Worm (Caenorhabditis elegans): ENCODE results near the gene ilcr-2.

DNA sequence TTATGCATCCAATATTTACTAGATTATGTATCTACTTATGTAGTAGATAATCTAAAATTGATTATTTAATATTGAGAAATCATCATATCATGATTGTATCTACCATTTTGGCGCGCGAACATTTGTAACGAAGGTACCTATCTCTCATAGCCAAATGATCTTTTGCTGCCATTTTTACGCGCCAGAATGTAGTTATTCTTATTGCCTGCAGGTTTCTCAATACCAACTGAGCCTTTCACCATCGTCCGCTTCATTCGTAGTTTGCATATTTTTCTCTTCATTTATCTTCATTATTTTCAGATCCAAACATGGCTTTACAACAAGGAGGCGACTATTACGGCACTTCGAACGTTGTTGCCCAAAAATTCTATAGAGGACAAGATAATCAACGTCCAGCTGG, 52.8 kb downstream of the ilcr-2 start, which contains the start of gene ZK177.1:
- TF ChIP-seq klf-2 (GFP tag; conservative IDR thresholded peaks at IDR 0.05) = no peak
- no peak for TF ChIP-seq cog-1 (tag; optimal IDR thresholded peaks at IDR 0.05)
- no peak for TF ChIP-seq ztf-29 (GFP tag; IDR thresholded peaks at IDR 0.05)
- no peak for TF ChIP-seq tab-1 (GFP tag; IDR thresholded peaks at IDR 0.05)
- no peak for TF ChIP-seq T22C8.4 (GFP tag; IDR thresholded peaks at IDR 0.05)

Data from whole organism, midembryonic.